Worm (Caenorhabditis elegans) whole organism, L4/young adult: ENCODE results near the gene F55A11.4.

Source experiments
- W03F9.2 ChIP-seq: fragments of 150-350 bp; optimal IDR thresholded peaks from 2 replicates; lab custom pipeline; 2014; ENCODE audit warnings: missing biosample characterization, missing genetic modification characterization
- dao-5 ChIP-seq: sonication (generic microtip); optimal IDR thresholded peaks from 2 replicates; lab custom pipeline; 2016; ENCODE audit warnings: missing genotype, missing genetic modification characterization, moderate library complexity, missing compliant biosample characterization
- him-1 ChIP-seq: sonication (generic microtip); optimal IDR thresholded peaks from 2 replicates; lab custom pipeline; 2016; ENCODE audit warnings: missing genotype, missing genetic modification reagents, missing genetic modification characterization, missing compliant biosample characterization

DNA sequence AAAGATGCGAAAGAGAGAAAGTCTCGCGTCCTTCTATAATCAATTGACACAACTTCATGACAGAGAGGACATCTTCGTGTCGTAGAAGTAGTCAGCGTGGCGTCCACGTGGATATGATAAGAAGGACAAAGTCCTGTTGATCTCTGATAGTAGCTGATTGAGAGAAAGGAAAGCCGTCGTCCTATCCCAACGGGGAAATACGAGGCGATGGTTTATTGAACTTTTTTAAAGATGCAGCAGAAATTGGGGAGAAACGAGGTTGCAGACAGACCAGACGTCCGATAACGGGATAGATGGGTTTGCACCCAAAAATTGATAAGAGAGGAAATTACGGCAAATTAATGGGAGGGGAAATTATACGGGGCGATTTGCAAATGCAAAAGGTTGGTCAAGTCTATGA is 32.2 kb downstream of the F55A11.4 start:
- no peak for TF ChIP-seq him-1 (tag; lab: Kevin White, UChicago)
- TF ChIP-seq W03F9.2 = no peak
- no peak for TF ChIP-seq dao-5 (tag; lab: Kevin White, UChicago)
